Worm (Caenorhabditis elegans) whole organism, young adult: ENCODE measurements around the gene fbxa-42.

Source experiments
- ceh-27 ChIP-seq: fragments of 200-800 bp; sonication (Bioruptor generic); optimal IDR thresholded peaks from 2 replicates; lab custom pipeline; 2018; ENCODE audit warnings: mild to moderate bottlenecking, missing genetic modification characterization, moderate library complexity, missing compliant biosample characterization
- dpff-1 ChIP-seq: sonication (generic microtip); optimal IDR thresholded peaks from 2 replicates; lab custom pipeline; 2017; ENCODE audit warnings: mild to moderate bottlenecking, missing genetic modification characterization, missing compliant biosample characterization
- egl-44 ChIP-seq: fragments of 200-800 bp; sonication (Bioruptor generic); IDR thresholded peaks from 2 replicates; pipeline ENCODE4 v1.3.6; 2022; ENCODE audit warnings: missing genetic modification reagents, missing genetic modification characterization, missing compliant biosample characterization
- hrde-1 ChIP-seq: sonication (generic microtip); optimal IDR thresholded peaks from 2 replicates; lab custom pipeline; 2016; ENCODE audit warnings: missing genetic modification characterization, mild to moderate bottlenecking, missing compliant biosample characterization, moderate library complexity, missing genotype, missing genetic modification reagents, borderline replicate concordance
- nfya-1 ChIP-seq: sonication (generic microtip); optimal IDR thresholded peaks from 2 replicates; lab custom pipeline; 2017; ENCODE audit warnings: antibody characterized with exemption, missing compliant biosample characterization, missing genetic modification characterization, borderline replicate concordance; ENCODE audit not compliant: insufficient read depth
- tbx-9 ChIP-seq: sonication (generic microtip); optimal IDR thresholded peaks from 2 replicates; lab custom pipeline; 2016; ENCODE audit warnings: borderline replicate concordance, missing genetic modification characterization, inconsistent platforms, missing compliant biosample characterization
- ztf-6 ChIP-seq: fragments of 200-800 bp; sonication (Bioruptor generic); IDR thresholded peaks from 2 replicates; pipeline ENCODE4 v1.3.6; 2022; ENCODE audit warnings: missing genetic modification reagents, missing genetic modification characterization, missing compliant biosample characterization

DNA sequence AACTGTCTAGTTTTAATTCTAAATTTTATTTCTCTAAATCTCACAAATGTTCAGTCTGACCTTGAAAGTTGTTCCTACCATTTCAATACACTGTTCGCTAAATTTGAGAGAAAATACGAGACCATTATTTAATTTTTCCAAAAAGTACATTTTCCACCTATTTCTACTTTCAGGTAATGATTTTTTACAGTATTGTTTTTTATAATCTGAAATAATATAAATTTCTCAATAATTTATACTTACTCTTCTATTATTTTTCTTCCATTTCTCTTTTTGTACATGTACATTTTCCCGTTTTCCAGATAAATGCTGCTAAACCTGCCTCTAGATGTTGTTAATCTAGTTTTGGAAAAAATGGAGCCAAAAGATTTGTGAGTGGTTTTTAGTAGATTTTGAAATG is 33.8 kb downstream of the fbxa-42 start, which contains the start of gene fbxa-62:
- no peak for TF ChIP-seq dpff-1 (tag; lab: Kevin White, UChicago)
- TF ChIP-seq egl-44 (GFP tag; lab: Robert Waterston, UW): no peak
- no peak for TF ChIP-seq ztf-6 (GFP tag; lab: Robert Waterston, UW)
- no peak for TF ChIP-seq nfya-1 (tag; lab: Kevin White, UChicago)
- no peak for TF ChIP-seq tbx-9 (tag; lab: Kevin White, UChicago)
- TF ChIP-seq ceh-27: no peak
- TF ChIP-seq hrde-1 (tag; lab: Kevin White, UChicago): no peak
